Fruit fly (Drosophila melanogaster) S2 (cell line): ENCODE results near the gene melt.

Experiments
- CG8478 ChIP-seq: fragments of >200 bp; optimal IDR thresholded peaks from 2 replicates; lab custom pipeline; 2018
- CTCF ChIP-seq, 2 experiments: fragments of >200 bp; optimal IDR thresholded peaks; 2 replicates each; lab custom pipeline; 2018

DNA sequence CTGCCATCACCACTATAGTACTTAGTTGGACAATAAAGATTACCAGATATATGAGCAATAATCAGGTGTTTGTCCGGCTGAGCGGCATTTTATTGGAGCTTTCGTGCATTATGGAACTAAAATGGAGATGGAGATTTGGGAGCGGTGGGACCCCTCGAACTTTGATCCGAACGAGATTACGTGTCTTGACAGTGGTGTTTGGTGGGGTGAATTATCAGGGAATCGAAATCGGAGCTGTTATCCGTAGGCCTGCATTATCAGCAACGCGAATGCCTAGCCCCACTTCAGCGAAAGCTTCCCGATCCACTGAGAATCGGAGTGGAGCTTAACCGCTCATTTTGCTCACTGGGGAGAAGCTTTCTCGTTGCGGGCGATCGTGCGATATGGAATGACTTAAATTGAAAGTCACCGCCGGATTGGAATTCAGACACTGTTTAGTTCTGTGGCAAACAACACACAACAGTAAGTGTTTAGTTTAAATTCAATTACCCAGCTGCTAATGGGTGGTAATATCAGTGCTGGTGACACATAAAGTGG, 2.8 kb upstream of the melt start, which contains the start of gene Acbp2:
- TF ChIP-seq CTCF (optimal IDR thresholded peaks at IDR 0.05; lab: Kevin White, UChicago) (no peak), CG8478 (no peak)
